Worm (Caenorhabditis elegans): Measurements from ENCODE around the gene C52E4.7.
A peak's percentile ranks its signal among the peaks of the same experiment; 100 is the strongest.

Gene C52E4.7

ce11 chrV:11993706-11994345, at the start of gene C52E4.7, which contains the start of gene cyl-1:
TSS of gene C52E4.7 (plus strand) at chrV:11994295.
TSS of gene cyl-1 (minus strand) at chrV:11993723.
- no peak for TF ChIP-seq hlh-11 (tag; optimal IDR thresholded peaks at IDR 0.05)
- no peak for TF ChIP-seq nhr-111 (GFP tag; optimal IDR thresholded peaks at IDR 0.05)
- TF ChIP-seq lin-38 (GFP tag; IDR thresholded peaks at IDR 0.05), result peak; percentile 56
- TF ChIP-seq ces-1 (GFP tag; optimal IDR thresholded peaks at IDR 0.05), result no peak
- TF ChIP-seq dve-1 (tag; optimal IDR thresholded peaks at IDR 0.05; ENCODE audit: insufficient read depth), result peak; percentile 39
- no peak for TF ChIP-seq fos-1 (tag; optimal IDR thresholded peaks at IDR 0.05)
- no peak for TF ChIP-seq lin-29 (GFP tag; IDR thresholded peaks at IDR 0.05)
- no peak for TF ChIP-seq cey-2 (tag; optimal IDR thresholded peaks at IDR 0.05; ENCODE audit: borderline replicate concordance, insufficient read depth)
- no peak for TF ChIP-seq tra-1 (GFP tag; IDR thresholded peaks at IDR 0.05)
- TF ChIP-seq unc-39 (tag; optimal IDR thresholded peaks at IDR 0.05), result no peak
- TF ChIP-seq nhr-42 (GFP tag; IDR thresholded peaks at IDR 0.05), result no peak
- no peak for TF ChIP-seq snpc-4 (tag; optimal IDR thresholded peaks at IDR 0.05)
- no peak for TF ChIP-seq Y5F2A.4 (GFP tag; optimal IDR thresholded peaks at IDR 0.05)
- TF ChIP-seq F44E2.7 (GFP tag; IDR thresholded peaks at IDR 0.05), result no peak
- TF ChIP-seq dpl-1 (GFP tag; optimal IDR thresholded peaks at IDR 0.05), result peak; percentile 67
- TF ChIP-seq hif-1 (tag; optimal IDR thresholded peaks at IDR 0.05), result no peak
- no peak for TF ChIP-seq spr-3 (GFP tag; optimal IDR thresholded peaks at IDR 0.05)
- TF ChIP-seq aha-1 (tag), result peak; percentile 41
- no peak for TF ChIP-seq mdl-1 (tag; optimal IDR thresholded peaks at IDR 0.05)
- no peak for TF ChIP-seq lim-7 (GFP tag; IDR thresholded peaks at IDR 0.05)
- no peak for TF ChIP-seq jun-1 (tag; optimal IDR thresholded peaks at IDR 0.05)
- no peak for TF ChIP-seq sdz-12 (GFP tag; optimal IDR thresholded peaks at IDR 0.05)
- TF ChIP-seq F10B5.3 (tag; optimal IDR thresholded peaks at IDR 0.05), result no peak
- TF ChIP-seq daf-16 (GFP tag; optimal IDR thresholded peaks at IDR 0.05), result no peak
- TF ChIP-seq daf-16 (tag; optimal IDR thresholded peaks at IDR 0.05), result peak; percentile 56
- TF ChIP-seq T26A8.4 (GFP tag; IDR thresholded peaks at IDR 0.05), result no peak
- no peak for TF ChIP-seq zip-2 (tag; optimal IDR thresholded peaks at IDR 0.05)
- TF ChIP-seq nhr-25 (tag; optimal IDR thresholded peaks at IDR 0.05; ENCODE audit: borderline replicate concordance, insufficient read depth), result peak; percentile 39
- no peak for TF ChIP-seq attf-4 (tag; optimal IDR thresholded peaks at IDR 0.05)
- TF ChIP-seq fkh-10 (GFP tag; optimal IDR thresholded peaks at IDR 0.05), result no peak
- TF ChIP-seq lin-15B (tag; optimal IDR thresholded peaks at IDR 0.05), result no peak
- no peak for TF ChIP-seq zag-1 (tag; optimal IDR thresholded peaks at IDR 0.05)
- TF ChIP-seq nhr-11 (tag; optimal IDR thresholded peaks at IDR 0.05), result no peak
- no peak for TF ChIP-seq ceh-82 (tag; optimal IDR thresholded peaks at IDR 0.05)
- TF ChIP-seq egl-27 (tag; optimal IDR thresholded peaks at IDR 0.05), result no peak
- TF ChIP-seq set-16 (GFP tag; IDR thresholded peaks at IDR 0.05), result no peak
- no peak for TF ChIP-seq dmd-9 (GFP tag; IDR thresholded peaks at IDR 0.05)
- no peak for TF ChIP-seq ZK546.5 (tag; optimal IDR thresholded peaks at IDR 0.05)
- no peak for TF ChIP-seq ama-1 (optimal IDR thresholded peaks at IDR 0.05)
- TF ChIP-seq Y105C5A.15 (GFP tag; IDR thresholded peaks at IDR 0.05), result no peak
- no peak for TF ChIP-seq ZK337.2 (GFP tag; IDR thresholded peaks at IDR 0.05)
- no peak for TF ChIP-seq F26F4.8 (GFP tag; conservative IDR thresholded peaks at IDR 0.05)
- TF ChIP-seq saeg-2 (GFP tag; IDR thresholded peaks at IDR 0.05), result no peak
- no peak for TF ChIP-seq nhr-76 (tag; optimal IDR thresholded peaks at IDR 0.05)
- no peak for TF ChIP-seq nhr-237 (tag; optimal IDR thresholded peaks at IDR 0.05)
- TF ChIP-seq zfp-3 (GFP tag; conservative IDR thresholded peaks at IDR 0.05), result no peak
- peak; percentile 45 for TF ChIP-seq rbr-2 (tag; optimal IDR thresholded peaks at IDR 0.05)
- no peak for TF ChIP-seq ceh-32 (tag; optimal IDR thresholded peaks at IDR 0.05; ENCODE audit: poor library complexity)
- TF ChIP-seq D1046.2 (GFP tag; IDR thresholded peaks at IDR 0.05), result no peak
- no peak for TF ChIP-seq mep-1 (tag; optimal IDR thresholded peaks at IDR 0.05)
- TF ChIP-seq madf-9 (GFP tag; conservative IDR thresholded peaks at IDR 0.05), result no peak
- TF ChIP-seq hlh-30 (tag; optimal IDR thresholded peaks at IDR 0.05; ENCODE audit: insufficient read depth), result no peak
